Worm (Caenorhabditis elegans): Measurements from ENCODE around the gene R10E8.8.

ce11 chrV:18244408-18244807 lies 2.9 kb upstream of the R10E8.8 start:
- no peak for TF ChIP-seq him-1 (tag; optimal IDR thresholded peaks at IDR 0.05)
- TF ChIP-seq dao-5 (tag; optimal IDR thresholded peaks at IDR 0.05): no peak
- TF ChIP-seq W03F9.2 (tag; optimal IDR thresholded peaks at IDR 0.05): no peak

All from whole organism, L4/young adult.